Worm (Caenorhabditis elegans) whole organism, early embryonic: ENCODE measurements around the gene fbxb-87.

Experiments used
- F13C5.2 ChIP-seq: sonication (generic microtip); optimal IDR thresholded peaks from 2 replicates; lab custom pipeline; 2017; ENCODE audit warnings: mild to moderate bottlenecking, missing genetic modification characterization, inconsistent platforms, missing compliant biosample characterization
- hnd-1 ChIP-seq: sonication (generic microtip); optimal IDR thresholded peaks from 2 replicates; lab custom pipeline; 2016; ENCODE audit warnings: missing genetic modification characterization, missing compliant biosample characterization
- sea-1 ChIP-seq: fragments of 200-800 bp; sonication (Bioruptor generic); conservative IDR thresholded peaks from 2 replicates; pipeline ENCODE4 v1.3.6; 2022; ENCODE audit warnings: missing genetic modification characterization, missing compliant biosample characterization
- tbx-37 ChIP-seq: fragments of 200-800 bp; sonication (Bioruptor generic); conservative IDR thresholded peaks from 2 replicates; pipeline ENCODE4 v1.3.6; 2022; ENCODE audit warnings: missing genetic modification reagents, missing genetic modification characterization, missing compliant biosample characterization

Gene fbxb-87

DNA sequence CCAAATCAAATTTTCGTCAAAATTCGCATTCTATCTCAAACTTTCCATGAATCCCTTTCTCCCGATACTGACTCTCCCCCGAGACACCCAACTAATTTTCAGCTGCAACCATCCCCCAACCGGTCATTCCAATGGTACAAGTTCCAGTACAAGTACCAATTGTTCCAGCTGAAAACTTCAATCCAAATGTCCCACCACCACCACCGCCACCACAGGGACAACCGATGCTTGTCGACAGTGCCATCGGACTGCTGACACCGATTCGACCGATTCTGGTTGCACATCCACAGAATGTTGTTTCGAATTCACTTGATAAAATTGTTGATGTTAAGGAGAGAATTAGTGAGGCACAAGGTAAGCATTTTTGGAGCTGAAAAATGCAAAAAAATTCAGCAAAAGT lies 51.2 kb downstream of the fbxb-87 start:
- TF ChIP-seq F13C5.2 (tag; lab: Kevin White, UChicago), result no peak
- TF ChIP-seq sea-1 (GFP tag; lab: Robert Waterston, UW), result no peak
- no peak for TF ChIP-seq tbx-37 (GFP tag; lab: Robert Waterston, UW)
- TF ChIP-seq hnd-1 (tag; lab: Kevin White, UChicago), result no peak
